Fruit fly (Drosophila melanogaster) whole organism, embryonic: Measurements from ENCODE around the gene CG9107.

Experiments
- Antp ChIP-seq: fragments of 200-800 bp; sonication (Bioruptor generic); optimal IDR thresholded peaks from 3 replicates; lab custom pipeline; 2016; ENCODE audit warnings: missing biosample characterization, missing genetic modification characterization
- BEAF-32 ChIP-seq: fragments of 200-800 bp; sonication (Bioruptor generic); optimal IDR thresholded peaks from 3 replicates; lab custom pipeline; 2017; ENCODE audit warnings: missing biosample characterization, missing genetic modification characterization, mild to moderate bottlenecking, moderate library complexity, missing genetic modification reagents
- CG10431 ChIP-seq: fragments of 200-800 bp; sonication (Bioruptor generic); optimal IDR thresholded peaks from 3 replicates; lab custom pipeline; 2018; ENCODE audit warnings: missing biosample characterization, mild to moderate bottlenecking, missing genetic modification characterization
- CG11456 ChIP-seq: fragments of 200-800 bp; sonication (Bioruptor generic); IDR thresholded peaks from 3 replicates; pipeline ENCODE4 v1.3.6; 2022; ENCODE audit warnings: missing biosample characterization, missing genetic modification characterization
- CG12071 ChIP-seq: fragments of 200-800 bp; sonication (Bioruptor generic); optimal IDR thresholded peaks from 3 replicates; lab custom pipeline; 2018; ENCODE audit warnings: missing biosample characterization, mild to moderate bottlenecking, missing genetic modification characterization
- CG1233 ChIP-seq: fragments of 200-800 bp; sonication (Bioruptor generic); optimal IDR thresholded peaks from 4 replicates; lab custom pipeline; 2018; ENCODE audit warnings: missing biosample characterization, mild to moderate bottlenecking, missing genetic modification characterization
- CG12942 ChIP-seq: fragments of 200-800 bp; sonication (Bioruptor generic); optimal IDR thresholded peaks from 3 replicates; lab custom pipeline; 2016; ENCODE audit warnings: missing biosample characterization, missing genetic modification characterization
- CG13624 ChIP-seq: fragments of 200-800 bp; sonication (Bioruptor generic); optimal IDR thresholded peaks from 2 replicates; lab custom pipeline; 2016; ENCODE audit warnings: missing biosample characterization, missing genetic modification characterization
- CG15011 ChIP-seq: fragments of 200-800 bp; sonication (Bioruptor generic); optimal IDR thresholded peaks from 3 replicates; lab custom pipeline; 2018; ENCODE audit warnings: missing biosample characterization, mild to moderate bottlenecking, missing genetic modification characterization
- CG18262 ChIP-seq: fragments of 200-800 bp; optimal IDR thresholded peaks from 3 replicates; lab custom pipeline; 2019; ENCODE audit warnings: missing biosample characterization, mild to moderate bottlenecking, missing genetic modification characterization, moderate library complexity
- CG31365 ChIP-seq: fragments of 200-800 bp; sonication (Bioruptor generic); optimal IDR thresholded peaks from 2 replicates; lab custom pipeline; 2018; ENCODE audit warnings: missing biosample characterization, mild to moderate bottlenecking, missing genetic modification characterization
- CG32767 ChIP-seq: fragments of 200-800 bp; sonication (Bioruptor generic); IDR thresholded peaks from 2 replicates; pipeline ENCODE4 v1.3.6; 2022; ENCODE audit warnings: missing biosample characterization, missing genetic modification characterization
- CG3995 ChIP-seq: fragments of 200-800 bp; sonication (Bioruptor generic); optimal IDR thresholded peaks from 3 replicates; lab custom pipeline; 2016; ENCODE audit warnings: missing biosample characterization, missing genetic modification characterization
- CG5245 ChIP-seq: fragments of 200-800 bp; sonication (Bioruptor generic); optimal IDR thresholded peaks from 3 replicates; lab custom pipeline; 2016; ENCODE audit warnings: missing biosample characterization, missing genetic modification characterization
- CG6175 ChIP-seq: fragments of 200-800 bp; sonication (Bioruptor generic); IDR thresholded peaks from 3 replicates; pipeline ENCODE4 v1.3.6; 2022; ENCODE audit warnings: missing biosample characterization, missing genetic modification characterization
- CG7357 ChIP-seq: fragments of 200-800 bp; sonication (Bioruptor generic); IDR thresholded peaks from 3 replicates; pipeline ENCODE4 v1.3.6; 2022; ENCODE audit warnings: missing biosample characterization, missing genetic modification characterization
- CG8290 ChIP-seq, 3 experiments: fragments of 200-800 bp; sonication (Bioruptor generic); optimal IDR thresholded peaks; 2 replicates each; lab custom pipeline; 2016 to 2019; ENCODE audit warnings: missing biosample characterization in 3 of 3, missing genetic modification characterization in 3 of 3, mild to moderate bottlenecking in 2 of 3, moderate library complexity in 1 of 3
- CTCF ChIP-seq: fragments of 200-800 bp; sonication (Bioruptor generic); optimal IDR thresholded peaks from 2 replicates; lab custom pipeline; 2017; ENCODE audit warnings: missing biosample characterization, mild to moderate bottlenecking, missing genetic modification characterization, moderate library complexity
- Chrac-16 ChIP-seq: fragments of 200-800 bp; sonication (Bioruptor generic); optimal IDR thresholded peaks from 3 replicates; lab custom pipeline; 2016; ENCODE audit warnings: missing biosample characterization, missing genetic modification characterization
- CkIIα-i1 ChIP-seq: fragments of 200-800 bp; sonication (Bioruptor generic); IDR thresholded peaks from 2 replicates; pipeline ENCODE4 v1.3.6; 2022; ENCODE audit warnings: missing biosample characterization, missing genetic modification characterization
- D19B ChIP-seq: fragments of 200-800 bp; sonication (Bioruptor generic); optimal IDR thresholded peaks from 2 replicates; lab custom pipeline; 2017; ENCODE audit warnings: missing biosample characterization, mild to moderate bottlenecking, missing genetic modification characterization
- Dref ChIP-seq: fragments of 200-800 bp; sonication (Bioruptor generic); IDR thresholded peaks from 2 replicates; pipeline ENCODE4 v1.3.6; 2022; ENCODE audit warnings: missing biosample characterization, missing genetic modification characterization
- Drgx ChIP-seq: fragments of 200-800 bp; sonication (Bioruptor generic); IDR thresholded peaks from 2 replicates; pipeline ENCODE4 v1.3.6; 2022; ENCODE audit warnings: missing biosample characterization, missing genetic modification characterization
- E2f1 ChIP-seq: fragments of 200-800 bp; sonication (Bioruptor generic); IDR thresholded peaks from 2 replicates; pipeline ENCODE4 v1.3.6; 2022; ENCODE audit warnings: missing biosample characterization, missing genetic modification characterization
- Fer1 ChIP-seq: fragments of 200-800 bp; sonication (Bioruptor generic); optimal IDR thresholded peaks from 2 replicates; lab custom pipeline; 2017; ENCODE audit warnings: missing biosample characterization, mild to moderate bottlenecking, missing genetic modification characterization
- Hr39 ChIP-seq: fragments of >200 bp; optimal IDR thresholded peaks from 2 replicates; lab custom pipeline; 2017
- NFAT ChIP-seq: fragments of 200-800 bp; sonication (Bioruptor generic); IDR thresholded peaks from 2 replicates; pipeline ENCODE4 v1.3.6; 2022; ENCODE audit warnings: missing biosample characterization, missing genetic modification characterization
- Neu2 ChIP-seq: fragments of 200-800 bp; sonication (Bioruptor generic); optimal IDR thresholded peaks from 3 replicates; lab custom pipeline; 2016; ENCODE audit warnings: missing biosample characterization, missing genetic modification characterization, borderline replicate concordance
- Opbp ChIP-seq: fragments of 200-800 bp; sonication (Bioruptor generic); IDR thresholded peaks from 3 replicates; pipeline ENCODE4 v1.3.6; 2022; ENCODE audit warnings: missing biosample characterization, missing genetic modification characterization; ENCODE audit not compliant: partially characterized antibody
- Side ChIP-seq: fragments of 200-800 bp; sonication (Bioruptor generic); optimal IDR thresholded peaks from 2 replicates; lab custom pipeline; 2016; ENCODE audit warnings: missing biosample characterization, missing genetic modification characterization
- Trl ChIP-seq, 3 experiments: fragments of >200 bp in 2 of 3; fragments of 200-800 bp in 1 of 3; sonication (Bioruptor generic) in 1 of 3; optimal IDR thresholded peaks; 2 replicates in 1 of 3; 3 replicates in 2 of 3; lab custom pipeline; 2016 to 2017; ENCODE audit warnings: missing biosample characterization in 1 of 3, missing genetic modification characterization in 1 of 3
- Xrp1 ChIP-seq: fragments of 200-800 bp; sonication (Bioruptor generic); IDR thresholded peaks from 2 replicates; pipeline ENCODE4 v1.3.6; 2022; ENCODE audit warnings: missing biosample characterization, missing genetic modification characterization
- ab ChIP-seq: fragments of 200-800 bp; sonication (Bioruptor generic); optimal IDR thresholded peaks from 2 replicates; lab custom pipeline; 2016; ENCODE audit warnings: missing biosample characterization, missing genetic modification characterization
- bab2 ChIP-seq: fragments of 200-800 bp; sonication (Bioruptor generic); optimal IDR thresholded peaks from 2 replicates; lab custom pipeline; 2016; ENCODE audit warnings: missing biosample characterization, missing genetic modification characterization
- bigmax ChIP-seq: fragments of 200-800 bp; sonication (Bioruptor generic); optimal IDR thresholded peaks from 2 replicates; lab custom pipeline; 2018; ENCODE audit warnings: missing biosample characterization, mild to moderate bottlenecking, missing genetic modification characterization
- btn ChIP-seq: fragments of 200-800 bp; sonication (Bioruptor generic); optimal IDR thresholded peaks from 2 replicates; lab custom pipeline; 2016; ENCODE audit warnings: missing biosample characterization, missing genetic modification characterization
- crol ChIP-seq: fragments of 200-800 bp; sonication (Bioruptor generic); IDR thresholded peaks from 2 replicates; pipeline ENCODE4 v1.3.6; 2022; ENCODE audit warnings: missing biosample characterization, missing genetic modification characterization
- exex ChIP-seq: fragments of 200-800 bp; sonication (Bioruptor generic); optimal IDR thresholded peaks from 4 replicates; lab custom pipeline; 2018; ENCODE audit warnings: missing biosample characterization, mild to moderate bottlenecking, missing genetic modification characterization, moderate library complexity
- fd64A ChIP-seq: fragments of 200-800 bp; sonication (Bioruptor generic); optimal IDR thresholded peaks from 3 replicates; lab custom pipeline; 2018; ENCODE audit warnings: missing biosample characterization, mild to moderate bottlenecking, missing genetic modification characterization
- fru ChIP-seq: fragments of >200 bp; optimal IDR thresholded peaks from 2 replicates; lab custom pipeline; 2017
- grn ChIP-seq: fragments of 200-800 bp; sonication (Bioruptor generic); optimal IDR thresholded peaks from 3 replicates; lab custom pipeline; 2017; ENCODE audit warnings: missing biosample characterization, missing genetic modification characterization
- her ChIP-seq: fragments of 200-800 bp; sonication (Bioruptor generic); optimal IDR thresholded peaks from 2 replicates; lab custom pipeline; 2016; ENCODE audit warnings: missing biosample characterization, missing genetic modification characterization
- lab ChIP-seq: fragments of 200-800 bp; sonication (Bioruptor generic); optimal IDR thresholded peaks from 3 replicates; lab custom pipeline; 2017; ENCODE audit warnings: missing biosample characterization, missing genetic modification characterization, mild to moderate bottlenecking, moderate library complexity, missing genetic modification reagents
- lilli ChIP-seq: fragments of 200-800 bp; sonication (Bioruptor generic); optimal IDR thresholded peaks from 3 replicates; lab custom pipeline; 2016; ENCODE audit warnings: missing biosample characterization, missing genetic modification characterization
- nerfin-2 ChIP-seq: fragments of 200-800 bp; sonication (Bioruptor generic); IDR thresholded peaks from 2 replicates; pipeline ENCODE4 v1.3.6; 2022; ENCODE audit warnings: missing biosample characterization, missing genetic modification characterization; ENCODE audit not compliant: partially characterized antibody
- ranshi ChIP-seq: fragments of 200-800 bp; sonication (Bioruptor generic); IDR thresholded peaks from 2 replicates; pipeline ENCODE4 v1.3.6; 2022; ENCODE audit warnings: missing biosample characterization, missing genetic modification characterization
- slbo ChIP-seq: fragments of 200-800 bp; sonication (Bioruptor generic); IDR thresholded peaks from 2 replicates; pipeline ENCODE4 v1.3.6; 2022; ENCODE audit warnings: missing biosample characterization, missing genetic modification characterization
- sob ChIP-seq: fragments of 200-800 bp; sonication (Bioruptor generic); IDR thresholded peaks from 2 replicates; pipeline ENCODE4 v1.3.6; 2022; ENCODE audit warnings: missing biosample characterization, missing genetic modification characterization
- sr ChIP-seq: fragments of 200-800 bp; sonication (Bioruptor generic); IDR thresholded peaks from 3 replicates; pipeline ENCODE4 v1.3.6; 2022; ENCODE audit warnings: missing biosample characterization, missing genetic modification characterization
- usp ChIP-seq: fragments of >200 bp; optimal IDR thresholded peaks from 2 replicates; lab custom pipeline; 2017; ENCODE audit warnings: missing biosample characterization, missing genetic modification characterization
- zf30C ChIP-seq: fragments of 200-800 bp; sonication (Bioruptor generic); optimal IDR thresholded peaks from 3 replicates; lab custom pipeline; 2018; ENCODE audit warnings: missing biosample characterization, mild to moderate bottlenecking, missing genetic modification characterization

CG9107 gene

dm6 chr2L:6062382-6063082 is 38.2 kb upstream of the CG9107 start, which contains the start of the genes ND-51 and CG13994:
ND-51 (minus strand) TSS chr2L:6062757.
CG13994 (plus strand) TSS chr2L:6062989.
- no peak for TF ChIP-seq CG10431
- TF ChIP-seq Trl (optimal IDR thresholded peaks at IDR 0.05; lab: Kevin White, UChicago), result no peak
- TF ChIP-seq Trl (GFP tag; optimal IDR thresholded peaks at IDR 0.05; lab: Kevin White, UChicago), result peak; percentile 89
- TF ChIP-seq CkIIα-i1 (GFP tag; lab: Robert Waterston, UW), result no peak
- TF ChIP-seq her (GFP tag; lab: Kevin White, UChicago), result peak; percentile 75
- TF ChIP-seq nerfin-2, result no peak
- TF ChIP-seq BEAF-32, result peak; percentile 58
- no peak for TF ChIP-seq Opbp (GFP tag; lab: Robert Waterston, UW)
- TF ChIP-seq CTCF (GFP tag; lab: Kevin White, UChicago), result no peak
- TF ChIP-seq Side (GFP tag; lab: Kevin White, UChicago), result peak; percentile 82
- peak; percentile 1 for TF ChIP-seq Neu2
- TF ChIP-seq CG6175 (GFP tag; lab: Robert Waterston, UW), result peak; percentile 45; the same call in 1 of the 3 replicates
- TF ChIP-seq sob (GFP tag; lab: Robert Waterston, UW), result peak; percentile 91
- TF ChIP-seq CG7357 (GFP tag; lab: Robert Waterston, UW), result peak; percentile 73
- no peak for TF ChIP-seq Hr39
- TF ChIP-seq Dref, result peak; percentile 41
- TF ChIP-seq CG3995 (GFP tag; lab: Kevin White, UChicago), result peak; percentile 46
- no peak for TF ChIP-seq grn
- TF ChIP-seq CG18262 (tag; lab: Kevin White, UChicago), result peak; percentile 76
- no peak for TF ChIP-seq CG15011 (GFP tag; lab: Kevin White, UChicago)
- TF ChIP-seq ranshi (GFP tag; lab: Robert Waterston, UW), result peak; percentile 87
- TF ChIP-seq Xrp1 (GFP tag; lab: Robert Waterston, UW), result peak; percentile 85
- TF ChIP-seq NFAT, result peak; percentile 85
- TF ChIP-seq CG11456 (GFP tag; lab: Robert Waterston, UW), result peak; percentile 86
- peak; percentile 72 for TF ChIP-seq Chrac-16 (GFP tag; lab: Kevin White, UChicago)
- TF ChIP-seq CG1233, result peak; percentile 51
- peak; percentile 73 for TF ChIP-seq exex (tag; lab: Kevin White, UChicago)
- TF ChIP-seq Drgx (GFP tag; lab: Robert Waterston, UW), result peak; percentile 77
- TF ChIP-seq bigmax (GFP tag; lab: Kevin White, UChicago), result no peak
- TF ChIP-seq btn (GFP tag; lab: Kevin White, UChicago), result peak; percentile 58
- TF ChIP-seq slbo (GFP tag; lab: Robert Waterston, UW), result peak; percentile 89
- peak; percentile 45; the same call in 1 of the 3 replicates for TF ChIP-seq sr
- peak; percentile 1 for TF ChIP-seq ab
- TF ChIP-seq zf30C (GFP tag; lab: Kevin White, UChicago), result no peak
- peak; percentile 86 for TF ChIP-seq CG13624 (GFP tag; lab: Kevin White, UChicago)
- peak; percentile 93 for TF ChIP-seq lilli (GFP tag; lab: Kevin White, UChicago)
- TF ChIP-seq E2f1 (GFP tag; lab: Robert Waterston, UW), result peak; percentile 75
- TF ChIP-seq fru (lab: Kevin White, UChicago), result no peak
- TF ChIP-seq Antp (GFP tag; lab: Kevin White, UChicago), result peak; percentile 89
- no peak for TF ChIP-seq fd64A (GFP tag; lab: Kevin White, UChicago)
- TF ChIP-seq CG32767 (GFP tag; lab: Robert Waterston, UW), result peak; percentile 59; the same call in 1 of the 2 replicates
- peak; percentile 85 for TF ChIP-seq CG5245 (GFP tag; lab: Kevin White, UChicago)
- TF ChIP-seq CG12071 (GFP tag; lab: Kevin White, UChicago), result peak; percentile 46
- TF ChIP-seq usp (GFP tag; lab: Kevin White, UChicago), result no peak
- peak; percentile 63 for TF ChIP-seq D19B (GFP tag; lab: Kevin White, UChicago)
- no peak for TF ChIP-seq crol (GFP tag; lab: Robert Waterston, UW)
- TF ChIP-seq Fer1 (GFP tag; lab: Kevin White, UChicago), result peak; percentile 79
- TF ChIP-seq CG8290 (GFP tag; optimal IDR thresholded peaks at IDR 0.05; lab: Kevin White, UChicago), result peak; percentile 72
- TF ChIP-seq CG8290 (tag; optimal IDR thresholded peaks at IDR 0.05; lab: Kevin White, UChicago), result peak; percentile 57 to 83
- peak; percentile 91 for TF ChIP-seq bab2 (GFP tag; lab: Kevin White, UChicago)
- TF ChIP-seq CG31365 (tag; lab: Kevin White, UChicago), result no peak
- TF ChIP-seq CG12942 (GFP tag; lab: Kevin White, UChicago), result peak; percentile 76
- TF ChIP-seq lab (GFP tag; lab: Kevin White, UChicago), result peak; percentile 87
